Worm (Caenorhabditis elegans) whole organism, L4 larva: ENCODE results near the gene F41H10.3.

Experiments
- F49E8.2 ChIP-seq: sonication (generic microtip); optimal IDR thresholded peaks from 2 replicates; lab custom pipeline; 2016; ENCODE audit warnings: missing compliant biosample characterization, mild to moderate bottlenecking, missing genetic modification characterization, borderline replicate concordance
- aly-2 ChIP-seq: sonication (generic microtip); optimal IDR thresholded peaks from 2 replicates; lab custom pipeline; 2018; ENCODE audit warnings: missing biosample characterization, missing genetic modification characterization
- ama-1 ChIP-seq: fragments of 150-350 bp; optimal IDR thresholded peaks from 2 replicates; lab custom pipeline; 2014; ENCODE audit warnings: inconsistent platforms, mixed read lengths
- ceh-28 ChIP-seq: fragments of 150-350 bp; optimal IDR thresholded peaks from 2 replicates; lab custom pipeline; 2014; ENCODE audit warnings: missing biosample characterization, missing genetic modification reagents, missing genetic modification characterization
- daf-8 ChIP-seq: fragments of 200-800 bp; sonication (Bioruptor generic); IDR thresholded peaks from 2 replicates; pipeline ENCODE4 v1.3.6; 2022; ENCODE audit warnings: missing genetic modification characterization, missing compliant biosample characterization
- egl-27 ChIP-seq: sonication (generic microtip); optimal IDR thresholded peaks from 3 replicates; lab custom pipeline; 2017; ENCODE audit warnings: missing biosample characterization, missing genetic modification reagents, missing genetic modification characterization
- fkh-10 ChIP-seq: fragments of 150-350 bp; optimal IDR thresholded peaks from 2 replicates; lab custom pipeline; 2014; ENCODE audit warnings: missing biosample characterization, missing genetic modification reagents, missing genetic modification characterization
- fos-1 ChIP-seq: fragments of 150-350 bp; optimal IDR thresholded peaks from 2 replicates; lab custom pipeline; 2014; ENCODE audit warnings: missing biosample characterization, missing genetic modification characterization
- lsy-2 ChIP-seq, 2 experiments: fragments of 150-350 bp in 1 of 2; sonication (generic microtip) in 1 of 2; optimal IDR thresholded peaks; 2 replicates each; lab custom pipeline; 2014 to 2017; ENCODE audit warnings: missing biosample characterization in 2 of 2, missing genetic modification characterization in 2 of 2
- nhr-28 ChIP-seq: fragments of 150-350 bp; optimal IDR thresholded peaks from 2 replicates; lab custom pipeline; 2014; ENCODE audit warnings: missing biosample characterization, missing genetic modification characterization
- nhr-76 ChIP-seq: fragments of 150-350 bp; optimal IDR thresholded peaks from 2 replicates; lab custom pipeline; 2014; ENCODE audit warnings: missing biosample characterization, missing genetic modification characterization
- skn-1 ChIP-seq: fragments of 150-350 bp; optimal IDR thresholded peaks from 2 replicates; lab custom pipeline; 2014; ENCODE audit warnings: missing biosample characterization, missing genetic modification characterization
- snpc-4 ChIP-seq: fragments of 150-350 bp; optimal IDR thresholded peaks from 2 replicates; lab custom pipeline; 2014; ENCODE audit warnings: missing biosample characterization, missing genetic modification characterization
- ztf-11 ChIP-seq: fragments of 150-350 bp; optimal IDR thresholded peaks from 2 replicates; lab custom pipeline; 2014; ENCODE audit warnings: missing biosample characterization, missing genetic modification characterization

ce11 chrIV:5369414-5369813 is at the start of gene F41H10.3:
- TF ChIP-seq aly-2 (tag; lab: Kevin White, UChicago) (no peak), F49E8.2 (tag; lab: Kevin White, UChicago) (no peak), ztf-11 (tag; lab: Kevin White, UChicago) (no peak), fkh-10 (GFP tag; lab: Kevin White, UChicago) (no peak), fos-1 (tag; lab: Kevin White, UChicago) (no peak), skn-1 (tag; lab: Kevin White, UChicago) (no peak), ama-1 (lab: Kevin White, UChicago) (no peak), daf-8 (GFP tag; lab: Robert Waterston, UW) (no peak), ceh-28 (tag; lab: Kevin White, UChicago) (no peak), nhr-76 (tag; lab: Kevin White, UChicago) (no peak), egl-27 (tag; lab: Kevin White, UChicago) (no peak), snpc-4 (tag; lab: Kevin White, UChicago) (no peak), nhr-28 (no peak), lsy-2 (tag; optimal IDR thresholded peaks at IDR 0.05; lab: Kevin White, UChicago) (no peak)
